Worm (Caenorhabditis elegans): Measurements from ENCODE around the gene T26E4.7.

- TF ChIP-seq med-1 (GFP tag; optimal IDR thresholded peaks at IDR 0.05; ENCODE audit: insufficient read depth) (no peak), flt-1 (GFP tag; IDR thresholded peaks at IDR 0.05) (no peak)
Measured at ce11 chrV:15819983-15820382, 26.6 kb downstream of the T26E4.7 start, which contains the start of gene srbc-48.
